Fruit fly (Drosophila melanogaster) whole organism, prepupa: ENCODE results near the gene CG44290.
A peak's percentile ranks its signal among the peaks of the same experiment; 100 is the strongest.

Source experiments
- Blimp-1 ChIP-seq: fragments of 200-800 bp; sonication (Bioruptor generic); optimal IDR thresholded peaks from 3 replicates; lab custom pipeline; 2017; ENCODE audit warnings: missing biosample characterization, missing genetic modification characterization, mild to moderate bottlenecking, moderate library complexity, missing genetic modification reagents
- CG10631 ChIP-seq: fragments of 200-800 bp; sonication (Bioruptor generic); optimal IDR thresholded peaks from 2 replicates; lab custom pipeline; 2016; ENCODE audit warnings: missing biosample characterization, missing genetic modification characterization
- CG10669 ChIP-seq: fragments of 200-800 bp; sonication (Bioruptor generic); optimal IDR thresholded peaks from 3 replicates; lab custom pipeline; 2018; ENCODE audit warnings: missing biosample characterization, mild to moderate bottlenecking, missing genetic modification characterization, moderate library complexity
- CG11294 ChIP-seq: fragments of 200-800 bp; sonication (Bioruptor generic); IDR thresholded peaks from 2 replicates; pipeline ENCODE4 v1.3.6; 2022; ENCODE audit warnings: missing biosample characterization, missing genetic modification characterization
- CG11762 ChIP-seq: fragments of 200-800 bp; sonication (Bioruptor generic); optimal IDR thresholded peaks from 3 replicates; lab custom pipeline; 2016; ENCODE audit warnings: missing biosample characterization, missing genetic modification characterization; ENCODE audit not compliant: insufficient read depth
- CG11902 ChIP-seq: fragments of 200-800 bp; sonication (Bioruptor generic); optimal IDR thresholded peaks from 3 replicates; lab custom pipeline; 2016; ENCODE audit warnings: missing biosample characterization, missing genetic modification characterization
- CG1621 ChIP-seq: fragments of 200-800 bp; sonication (Bioruptor generic); optimal IDR thresholded peaks from 3 replicates; lab custom pipeline; 2018; ENCODE audit warnings: missing biosample characterization, mild to moderate bottlenecking, missing genetic modification characterization
- CG16779 ChIP-seq: fragments of 200-800 bp; sonication (Bioruptor generic); optimal IDR thresholded peaks from 3 replicates; lab custom pipeline; 2017; ENCODE audit warnings: missing biosample characterization, mild to moderate bottlenecking, missing genetic modification characterization
- CG3032 ChIP-seq: fragments of 200-800 bp; optimal IDR thresholded peaks from 2 replicates; lab custom pipeline; 2019; ENCODE audit warnings: missing biosample characterization, mild to moderate bottlenecking, missing genetic modification characterization, moderate library complexity
- CG32006 ChIP-seq: fragments of 200-800 bp; sonication (Bioruptor generic); optimal IDR thresholded peaks from 3 replicates; lab custom pipeline; 2017; ENCODE audit warnings: missing biosample characterization, mild to moderate bottlenecking, missing genetic modification characterization
- CG3919 ChIP-seq: fragments of 200-800 bp; sonication (Bioruptor generic); optimal IDR thresholded peaks from 3 replicates; lab custom pipeline; 2016; ENCODE audit warnings: missing biosample characterization, missing genetic modification characterization
- CG4318 ChIP-seq: fragments of 200-800 bp; sonication (Bioruptor generic); optimal IDR thresholded peaks from 3 replicates; lab custom pipeline; 2017; ENCODE audit warnings: missing biosample characterization, mild to moderate bottlenecking, missing genetic modification characterization
- CG6163 ChIP-seq: fragments of 200-800 bp; sonication (Bioruptor generic); IDR thresholded peaks from 3 replicates; pipeline ENCODE4 v1.3.6; 2022; ENCODE audit warnings: missing biosample characterization, missing genetic modification characterization
- CG6792 ChIP-seq: fragments of 200-800 bp; sonication (Bioruptor generic); optimal IDR thresholded peaks from 3 replicates; lab custom pipeline; 2016; ENCODE audit warnings: missing biosample characterization, missing genetic modification characterization
- CG6808 ChIP-seq: fragments of 200-800 bp; sonication (Bioruptor generic); optimal IDR thresholded peaks from 3 replicates; lab custom pipeline; 2017; ENCODE audit warnings: missing biosample characterization, missing genetic modification characterization, mild to moderate bottlenecking, moderate library complexity, missing genetic modification reagents
- CG6854 ChIP-seq: fragments of 200-800 bp; sonication (Bioruptor generic); optimal IDR thresholded peaks from 2 replicates; lab custom pipeline; 2017; ENCODE audit warnings: missing biosample characterization, mild to moderate bottlenecking, missing genetic modification characterization
- CG7368 ChIP-seq: fragments of 200-800 bp; sonication (Bioruptor generic); optimal IDR thresholded peaks from 3 replicates; lab custom pipeline; 2016; ENCODE audit warnings: missing biosample characterization, missing genetic modification characterization
- CG9139 ChIP-seq: fragments of 200-800 bp; sonication (Bioruptor generic); optimal IDR thresholded peaks from 3 replicates; lab custom pipeline; 2017; ENCODE audit warnings: missing biosample characterization, mild to moderate bottlenecking, missing genetic modification characterization
- Eip78C ChIP-seq: fragments of 200-800 bp; sonication (Bioruptor generic); peaks from one replicate; lab custom pipeline; 2016; ENCODE audit warnings: missing biosample characterization, missing genetic modification characterization
- Ets21C ChIP-seq: fragments of 200-800 bp; sonication (Bioruptor generic); optimal IDR thresholded peaks from 3 replicates; lab custom pipeline; 2016; ENCODE audit warnings: missing biosample characterization, missing genetic modification characterization
- Ets96B ChIP-seq: fragments of 200-800 bp; optimal IDR thresholded peaks from 2 replicates; lab custom pipeline; 2019; ENCODE audit warnings: missing biosample characterization, mild to moderate bottlenecking, missing genetic modification characterization, moderate library complexity
- Gug ChIP-seq: fragments of 200-800 bp; sonication (Bioruptor generic); IDR thresholded peaks from 2 replicates; pipeline ENCODE4 v1.3.6; 2022; ENCODE audit warnings: missing biosample characterization, missing genetic modification characterization
- Hr38 ChIP-seq: sonication (Bioruptor generic); optimal IDR thresholded peaks from 2 replicates; lab custom pipeline; 2016; ENCODE audit warnings: missing biosample characterization, missing genetic modification characterization
- Hr39 ChIP-seq: fragments of 200-800 bp; sonication (Bioruptor generic); optimal IDR thresholded peaks from 2 replicates; lab custom pipeline; 2016; ENCODE audit warnings: missing biosample characterization, missing genetic modification characterization
- Hr4 ChIP-seq: fragments of 200-800 bp; sonication (Bioruptor generic); optimal IDR thresholded peaks from 3 replicates; lab custom pipeline; 2016; ENCODE audit warnings: missing biosample characterization, missing genetic modification characterization
- Lpt ChIP-seq: fragments of 200-800 bp; sonication (Bioruptor generic); optimal IDR thresholded peaks from 3 replicates; lab custom pipeline; 2016; ENCODE audit warnings: missing biosample characterization, missing genetic modification characterization
- OdsH ChIP-seq: fragments of 200-800 bp; sonication (Bioruptor generic); optimal IDR thresholded peaks from 3 replicates; lab custom pipeline; 2016; ENCODE audit warnings: missing biosample characterization, missing genetic modification characterization
- Sox15 ChIP-seq: fragments of 200-800 bp; sonication (Bioruptor generic); optimal IDR thresholded peaks from 3 replicates; lab custom pipeline; 2016; ENCODE audit warnings: missing biosample characterization, missing genetic modification characterization
- acj6 ChIP-seq: fragments of 200-800 bp; sonication (Bioruptor generic); optimal IDR thresholded peaks from 3 replicates; lab custom pipeline; 2016; ENCODE audit warnings: missing biosample characterization, missing genetic modification characterization
- esn ChIP-seq: fragments of 200-800 bp; sonication (Bioruptor generic); optimal IDR thresholded peaks from 2 replicates; lab custom pipeline; 2016; ENCODE audit warnings: missing biosample characterization, mild to moderate bottlenecking, missing genetic modification characterization, moderate library complexity
- pdm3 ChIP-seq: fragments of 200-800 bp; sonication (Bioruptor generic); optimal IDR thresholded peaks from 3 replicates; lab custom pipeline; 2016; ENCODE audit warnings: missing biosample characterization, missing genetic modification characterization
- topi ChIP-seq: fragments of 200-800 bp; sonication (Bioruptor generic); optimal IDR thresholded peaks from 3 replicates; lab custom pipeline; 2016; ENCODE audit warnings: missing biosample characterization, missing genetic modification characterization

Gene CG44290

DNA sequence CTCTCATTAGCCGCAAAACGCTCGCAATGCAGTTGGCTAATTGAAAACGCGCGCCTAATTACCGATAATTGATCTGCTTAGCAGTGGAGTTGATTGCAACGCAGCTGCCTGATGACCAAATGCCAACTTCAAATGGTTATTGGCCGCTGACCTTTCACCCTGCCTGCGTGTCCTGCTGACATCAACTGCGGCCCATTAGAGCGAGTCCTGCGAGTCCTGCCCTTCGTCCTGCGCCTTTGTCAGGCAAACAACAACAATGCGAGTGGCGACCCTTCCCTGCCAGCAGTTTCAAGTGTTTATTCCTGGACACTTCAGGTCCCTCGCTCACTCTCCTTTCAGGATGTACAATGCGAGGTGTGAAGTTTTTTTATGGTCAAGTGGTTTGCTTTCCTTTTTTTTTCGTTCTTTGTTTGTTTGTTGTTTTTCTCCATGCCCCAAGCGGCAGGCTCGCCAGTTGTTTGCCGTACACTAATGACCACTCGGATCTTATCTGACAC lies 1.8 kb upstream of the CG44290 start:
- no peak for TF ChIP-seq CG11902 (GFP tag; lab: Kevin White, UChicago)
- TF ChIP-seq CG4318: no peak
- TF ChIP-seq CG6792 (GFP tag; lab: Kevin White, UChicago): no peak
- TF ChIP-seq Ets21C (GFP tag; lab: Kevin White, UChicago): no peak
- TF ChIP-seq CG16779 (tag; lab: Kevin White, UChicago): no peak
- no peak for TF ChIP-seq CG6854

- no peak for TF ChIP-seq topi (GFP tag; lab: Kevin White, UChicago)
Observed at dm6 chr3R:27441219-27441808, 570 bp upstream of the CG44290 start.

DNA sequence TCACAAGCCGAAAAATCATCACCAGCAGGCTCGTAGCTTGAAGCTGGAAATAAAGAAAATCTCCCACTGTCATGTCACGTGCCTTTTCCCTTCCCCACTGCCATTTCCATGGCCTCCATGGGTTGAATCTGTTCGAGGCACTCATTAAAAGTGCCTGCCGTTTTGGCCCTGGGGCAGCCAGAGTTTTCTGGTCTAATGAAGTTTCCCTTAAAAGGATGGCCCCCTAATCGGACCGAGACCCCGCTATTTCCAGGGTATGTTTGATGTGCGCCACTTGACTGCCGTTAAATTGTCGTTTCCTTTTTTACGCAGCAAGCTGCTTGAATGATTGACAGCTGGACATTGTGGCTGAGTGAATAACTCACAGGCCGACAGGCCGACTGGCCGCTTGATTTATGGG lies 732 bp downstream of the CG44290 start, which contains the start of gene CG43447:
Gene CG43447 (plus strand): TSS at position 301 of the 400 bp plus-strand sequence.
- TF ChIP-seq pdm3 (GFP tag; lab: Kevin White, UChicago): no peak

dm6 chr3R:27438370-27438769 lies 2.4 kb downstream of the CG44290 start:
- TF ChIP-seq esn: no peak
- no peak for TF ChIP-seq Hr4
- TF ChIP-seq topi (GFP tag; lab: Kevin White, UChicago): no peak
- no peak for TF ChIP-seq pdm3 (GFP tag; lab: Kevin White, UChicago)
- no peak for TF ChIP-seq Hr38

dm6 chr3R:27437308-27437707 lies 3.4 kb downstream of the CG44290 start, which contains the start of gene side:
Gene side, minus strand, starts transcription at chr3R:27437482.
- TF ChIP-seq CG3919 (GFP tag; lab: Kevin White, UChicago) (peak; percentile 26), CG32006 (GFP tag; lab: Kevin White, UChicago) (no peak), Hr38 (no peak), CG6808 (GFP tag; lab: Kevin White, UChicago) (no peak), CG1621 (no peak), topi (GFP tag; lab: Kevin White, UChicago) (no peak)
- TF ChIP-seq, all 60 proteins: peak for 1

DNA sequence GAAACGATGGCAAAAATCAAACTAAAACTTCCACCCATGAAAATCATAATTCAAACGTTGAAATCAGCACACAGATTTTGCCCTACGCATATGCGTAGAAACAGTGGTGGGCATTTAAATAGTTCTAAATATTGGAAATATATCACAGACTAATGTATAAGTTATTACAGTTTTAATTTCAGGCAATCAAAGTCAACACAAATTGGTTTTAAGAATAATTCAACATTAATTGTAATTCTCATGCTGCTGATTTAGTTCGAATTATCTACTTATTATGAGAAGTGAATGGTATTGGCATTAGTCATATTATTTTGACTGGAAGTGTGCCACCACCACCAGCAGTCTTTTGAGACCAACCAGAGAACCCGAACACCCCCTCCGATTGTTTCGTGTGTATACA lies 14.0 kb downstream of the CG44290 start:
- TF ChIP-seq acj6 (GFP tag; lab: Kevin White, UChicago) (no peak), CG9139 (no peak), Hr39 (GFP tag; lab: Kevin White, UChicago) (no peak), Gug (GFP tag; lab: Robert Waterston, UW) (no peak), Lpt (GFP tag; lab: Kevin White, UChicago) (no peak), Ets21C (GFP tag; lab: Kevin White, UChicago) (no peak), Hr4 (no peak), Blimp-1 (no peak), CG6808 (GFP tag; lab: Kevin White, UChicago) (no peak), Sox15 (GFP tag; lab: Kevin White, UChicago) (no peak), CG10669 (GFP tag; lab: Kevin White, UChicago) (no peak), CG11294 (GFP tag; lab: Robert Waterston, UW) (no peak), CG7368 (GFP tag; lab: Kevin White, UChicago) (no peak), CG11762 (GFP tag; lab: Kevin White, UChicago) (no peak), CG1621 (no peak)

DNA sequence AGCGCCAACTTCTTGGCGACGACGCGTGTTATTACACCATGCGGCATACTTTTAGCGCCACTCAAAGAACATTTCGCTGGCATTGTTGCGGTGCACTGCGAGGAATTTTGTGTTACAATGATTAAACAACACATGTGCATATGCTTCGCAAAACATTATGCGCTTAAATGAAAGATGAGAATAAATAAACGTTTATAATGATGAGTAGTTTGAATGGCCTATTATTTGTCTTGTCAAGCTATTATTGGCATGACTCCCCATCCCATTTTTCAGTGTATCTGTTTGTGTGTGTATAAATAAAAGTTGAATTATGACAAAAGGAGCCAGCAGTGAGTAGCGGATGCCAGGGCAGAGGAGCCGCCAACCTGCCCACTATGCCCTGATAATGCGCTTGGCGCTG lies 18.9 kb downstream of the CG44290 start:
- peak; percentile 46; the same call in 1 of the 3 replicates for TF ChIP-seq CG6163 (GFP tag; lab: Robert Waterston, UW)
- TF ChIP-seq topi (GFP tag; lab: Kevin White, UChicago): no peak
- peak; percentile 7 for TF ChIP-seq Hr4
- peak; percentile 14 for TF ChIP-seq CG3032 (tag; lab: Kevin White, UChicago)
- peak; percentile 21 for TF ChIP-seq CG10631 (GFP tag; lab: Kevin White, UChicago)
- TF ChIP-seq Lpt (GFP tag; lab: Kevin White, UChicago): no peak
- peak; percentile 8 for TF ChIP-seq OdsH (GFP tag; lab: Kevin White, UChicago)
- peak; percentile 24 for TF ChIP-seq CG3919 (GFP tag; lab: Kevin White, UChicago)
- no peak for TF ChIP-seq esn
- TF ChIP-seq CG11902 (GFP tag; lab: Kevin White, UChicago): no peak
- peak; percentile 39 for TF ChIP-seq CG32006 (GFP tag; lab: Kevin White, UChicago)
- TF ChIP-seq Ets96B (tag; lab: Kevin White, UChicago): peak; percentile 40
- TF ChIP-seq CG10669 (GFP tag; lab: Kevin White, UChicago): peak; percentile 30
- peak; percentile 42 for TF ChIP-seq Eip78C (GFP tag; lab: Kevin White, UChicago)
- TF ChIP-seq, all 60 proteins: peak for 10
